Worm (Caenorhabditis elegans) whole organism, L2 larva: Measurements from ENCODE around the gene clec-136.

Experiments
- ZK546.5 ChIP-seq: sonication (generic microtip); optimal IDR thresholded peaks from 2 replicates; lab custom pipeline; 2017; ENCODE audit warnings: missing biosample characterization, missing genetic modification characterization
- elt-3 ChIP-seq: sonication (generic microtip); optimal IDR thresholded peaks from 2 replicates; lab custom pipeline; 2017; ENCODE audit warnings: missing biosample characterization, missing genetic modification characterization
- fos-1 ChIP-seq: fragments of 150-350 bp; optimal IDR thresholded peaks from 2 replicates; lab custom pipeline; 2014; ENCODE audit warnings: missing biosample characterization, missing genetic modification characterization
- nhr-23 ChIP-seq: fragments of 150-350 bp; optimal IDR thresholded peaks from 2 replicates; lab custom pipeline; 2014; ENCODE audit warnings: missing biosample characterization, missing genetic modification reagents, missing genetic modification characterization
- unc-62 ChIP-seq: fragments of 150-350 bp; optimal IDR thresholded peaks from 2 replicates; lab custom pipeline; 2014; ENCODE audit warnings: missing biosample characterization, missing genetic modification reagents, missing genetic modification characterization

- TF ChIP-seq fos-1 (tag; lab: Kevin White, UChicago) (no peak), unc-62 (GFP tag; lab: Kevin White, UChicago) (no peak), elt-3 (no peak), nhr-23 (tag; lab: Kevin White, UChicago) (no peak), ZK546.5 (tag; lab: Kevin White, UChicago) (no peak)
Measured at ce11 chrII:4616443-4616842, at the start of gene clec-136.
